Worm (Caenorhabditis elegans) whole organism, early embryonic: ENCODE data around the gene chil-13.

Experiments used
- B0310.2 ChIP-seq: sonication (generic microtip); optimal IDR thresholded peaks from 2 replicates; lab custom pipeline; 2016; ENCODE audit warnings: mild to moderate bottlenecking, missing genetic modification characterization, missing compliant biosample characterization
- F13C5.2 ChIP-seq: sonication (generic microtip); optimal IDR thresholded peaks from 2 replicates; lab custom pipeline; 2017; ENCODE audit warnings: mild to moderate bottlenecking, missing genetic modification characterization, inconsistent platforms, missing compliant biosample characterization
- aly-1 ChIP-seq: sonication (generic microtip); optimal IDR thresholded peaks from 2 replicates; lab custom pipeline; 2016; ENCODE audit warnings: missing genetic modification characterization, missing compliant biosample characterization
- ama-1 ChIP-seq: fragments of 150-350 bp; optimal IDR thresholded peaks from 2 replicates; lab custom pipeline; 2014
- ceh-13 ChIP-seq: fragments of 200-800 bp; sonication (Bioruptor generic); optimal IDR thresholded peaks from 2 replicates; lab custom pipeline; 2018; ENCODE audit warnings: mild to moderate bottlenecking, missing genetic modification characterization, missing compliant biosample characterization
- ceh-36 ChIP-seq: sonication (generic microtip); optimal IDR thresholded peaks from 2 replicates; lab custom pipeline; 2016; ENCODE audit warnings: missing genetic modification characterization, inconsistent platforms, missing compliant biosample characterization
- ets-7 ChIP-seq: sonication (generic microtip); optimal IDR thresholded peaks from 2 replicates; lab custom pipeline; 2016; ENCODE audit warnings: missing genotype, missing genetic modification characterization, missing compliant biosample characterization
- flt-1 ChIP-seq: fragments of 200-800 bp; sonication (Bioruptor generic); IDR thresholded peaks from 2 replicates; pipeline ENCODE4 v1.3.6; 2022; ENCODE audit warnings: missing genetic modification characterization, missing compliant biosample characterization
- hmbx-1 ChIP-seq: sonication (generic microtip); optimal IDR thresholded peaks from 2 replicates; lab custom pipeline; 2016; ENCODE audit warnings: mild to moderate bottlenecking, missing genetic modification characterization, missing compliant biosample characterization
- hmg-4 ChIP-seq: fragments of 200-800 bp; sonication (Bioruptor generic); optimal IDR thresholded peaks from 2 replicates; lab custom pipeline; 2018; ENCODE audit warnings: mild to moderate bottlenecking, missing genetic modification characterization, missing compliant biosample characterization
- hnd-1 ChIP-seq: sonication (generic microtip); optimal IDR thresholded peaks from 2 replicates; lab custom pipeline; 2016; ENCODE audit warnings: missing genetic modification characterization, missing compliant biosample characterization
- pes-1 ChIP-seq: fragments of 200-800 bp; sonication (Bioruptor generic); IDR thresholded peaks from 2 replicates; pipeline ENCODE4 v1.3.6; 2022; ENCODE audit warnings: missing genetic modification reagents, missing genetic modification characterization, missing compliant biosample characterization
- scrt-1 ChIP-seq: fragments of 200-800 bp; sonication (Bioruptor generic); IDR thresholded peaks from 2 replicates; pipeline ENCODE4 v1.3.6; 2022; ENCODE audit warnings: missing genetic modification characterization, missing compliant biosample characterization
- sea-1 ChIP-seq: fragments of 200-800 bp; sonication (Bioruptor generic); conservative IDR thresholded peaks from 2 replicates; pipeline ENCODE4 v1.3.6; 2022; ENCODE audit warnings: missing genetic modification characterization, missing compliant biosample characterization
- tbx-11 ChIP-seq: fragments of 200-800 bp; sonication (Bioruptor generic); IDR thresholded peaks from 2 replicates; pipeline ENCODE4 v1.3.6; 2022; ENCODE audit warnings: missing genetic modification characterization, missing compliant biosample characterization
- tbx-37 ChIP-seq: fragments of 200-800 bp; sonication (Bioruptor generic); conservative IDR thresholded peaks from 2 replicates; pipeline ENCODE4 v1.3.6; 2022; ENCODE audit warnings: missing genetic modification reagents, missing genetic modification characterization, missing compliant biosample characterization
- tra-4 ChIP-seq: sonication (generic microtip); optimal IDR thresholded peaks from 2 replicates; lab custom pipeline; 2017; ENCODE audit warnings: missing genetic modification characterization, missing compliant biosample characterization

chil-13 gene

ce11 chrII:9399746-9400145, 38.4 kb downstream of the chil-13 start, which contains the start of gene Y51B9A.7:
Gene Y51B9A.7 (plus strand): TSS chrII:9400046.
- no peak for TF ChIP-seq hnd-1

ce11 chrII:9398370-9398901, 39.7 kb downstream of the chil-13 start, which contains the start of the genes Y51B9A.14 and Y51B9A.8:
Gene Y51B9A.14 (minus strand): TSS chrII:9398470.
Gene Y51B9A.8 (plus strand): TSS chrII:9398851.
- no peak for TF ChIP-seq hmbx-1
- no peak for TF ChIP-seq sea-1 (GFP tag; lab: Robert Waterston, UW)
- no peak for TF ChIP-seq tbx-37 (GFP tag; lab: Robert Waterston, UW)
- no peak for TF ChIP-seq ceh-13 (GFP tag; lab: Kevin White, UChicago)
- no peak for TF ChIP-seq ets-7 (tag; lab: Kevin White, UChicago)
- no peak for TF ChIP-seq scrt-1 (GFP tag; lab: Robert Waterston, UW)
- no peak for TF ChIP-seq B0310.2 (tag; lab: Kevin White, UChicago)
- TF ChIP-seq ama-1 (lab: Kevin White, UChicago), result no peak
- TF ChIP-seq hnd-1, result no peak
- TF ChIP-seq F13C5.2 (tag; lab: Kevin White, UChicago), result no peak
- no peak for TF ChIP-seq ceh-36 (tag; lab: Kevin White, UChicago)

ce11 chrII:9397496-9397895, 40.6 kb downstream of the chil-13 start, which contains the start of gene Y51B9A.9:
Gene Y51B9A.9 (minus strand): TSS chrII:9397596.
- TF ChIP-seq B0310.2 (tag; lab: Kevin White, UChicago) (no peak), sea-1 (GFP tag; lab: Robert Waterston, UW) (no peak), ama-1 (lab: Kevin White, UChicago) (no peak), hmbx-1 (no peak), ets-7 (tag; lab: Kevin White, UChicago) (no peak), scrt-1 (GFP tag; lab: Robert Waterston, UW) (no peak), aly-1 (no peak), hnd-1 (no peak), ceh-13 (GFP tag; lab: Kevin White, UChicago) (no peak), F13C5.2 (tag; lab: Kevin White, UChicago) (no peak), hmg-4 (GFP tag; lab: Kevin White, UChicago) (no peak), tbx-11 (GFP tag; lab: Robert Waterston, UW) (no peak)

- no peak for TF ChIP-seq ama-1 (lab: Kevin White, UChicago)
- no peak for TF ChIP-seq F13C5.2 (tag; lab: Kevin White, UChicago)
- TF ChIP-seq tbx-37 (GFP tag; lab: Robert Waterston, UW), result no peak
- TF ChIP-seq pes-1, result no peak
- TF ChIP-seq tbx-11 (GFP tag; lab: Robert Waterston, UW), result no peak
- TF ChIP-seq sea-1 (GFP tag; lab: Robert Waterston, UW), result no peak
- no peak for TF ChIP-seq scrt-1 (GFP tag; lab: Robert Waterston, UW)
- TF ChIP-seq tra-4 (tag; lab: Kevin White, UChicago), result no peak
- no peak for TF ChIP-seq hmg-4 (GFP tag; lab: Kevin White, UChicago)
- TF ChIP-seq hmbx-1, result no peak
- no peak for TF ChIP-seq ets-7 (tag; lab: Kevin White, UChicago)
- no peak for TF ChIP-seq flt-1 (GFP tag; lab: Robert Waterston, UW)
- TF ChIP-seq ceh-36 (tag; lab: Kevin White, UChicago), result no peak
- no peak for TF ChIP-seq ceh-13 (GFP tag; lab: Kevin White, UChicago)
- TF ChIP-seq aly-1, result no peak
- no peak for TF ChIP-seq hnd-1
Measured at ce11 chrII:9392724-9393123, 45.4 kb downstream of the chil-13 start, which contains the start of gene lido-17. Gene lido-17 (minus strand): TSS chrII:9392824.
